Worm (Caenorhabditis elegans) whole organism, young adult: ENCODE measurements around the gene Y73B6BL.12.

Experiments used
- B0019.2 ChIP-seq: fragments of 200-800 bp; sonication (Bioruptor generic); conservative IDR thresholded peaks from 2 replicates; pipeline ENCODE4 v1.3.6; 2022; ENCODE audit warnings: missing genetic modification reagents, missing genetic modification characterization, missing compliant biosample characterization
- F33H1.4 ChIP-seq: fragments of 200-800 bp; sonication (Bioruptor generic); IDR thresholded peaks from 2 replicates; pipeline ENCODE4 v1.3.6; 2022; ENCODE audit warnings: missing genetic modification reagents, missing genetic modification characterization, missing compliant biosample characterization
- F39B2.1 ChIP-seq: fragments of 200-800 bp; sonication (Bioruptor generic); IDR thresholded peaks from 2 replicates; pipeline ENCODE4 v1.3.6; 2022; ENCODE audit warnings: missing genetic modification reagents, missing genetic modification characterization, missing compliant biosample characterization
- F49E8.2 ChIP-seq: sonication (generic microtip); optimal IDR thresholded peaks from 3 replicates; lab custom pipeline; 2017; ENCODE audit warnings: missing genetic modification characterization, mild to moderate bottlenecking, missing compliant biosample characterization, antibody characterized with exemption, moderate library complexity; ENCODE audit not compliant: insufficient read depth
- F57C9.4 ChIP-seq: sonication (generic microtip); optimal IDR thresholded peaks from 2 replicates; lab custom pipeline; 2017; ENCODE audit warnings: mild to moderate bottlenecking, missing genetic modification characterization, missing compliant biosample characterization
- Y53G8AR.9 ChIP-seq: fragments of 200-800 bp; sonication (Bioruptor generic); conservative IDR thresholded peaks from 2 replicates; pipeline ENCODE4 v1.3.6; 2022; ENCODE audit warnings: missing genetic modification reagents, missing genetic modification characterization, missing compliant biosample characterization
- Y67H2A.10 ChIP-seq: fragments of 200-800 bp; sonication (Bioruptor generic); conservative IDR thresholded peaks from 2 replicates; pipeline ENCODE4 v1.3.6; 2022; ENCODE audit warnings: missing genetic modification reagents, missing genetic modification characterization, missing compliant biosample characterization
- atf-7 ChIP-seq: sonication (generic microtip); optimal IDR thresholded peaks from 2 replicates; lab custom pipeline; 2017; ENCODE audit warnings: mild to moderate bottlenecking, missing genetic modification characterization, missing compliant biosample characterization
- attf-5 ChIP-seq: fragments of 200-800 bp; sonication (Bioruptor generic); optimal IDR thresholded peaks from 2 replicates; lab custom pipeline; 2018; ENCODE audit warnings: mild to moderate bottlenecking, missing genetic modification characterization, missing compliant biosample characterization
- bed-2 ChIP-seq: fragments of 200-800 bp; sonication (Bioruptor generic); IDR thresholded peaks from 2 replicates; pipeline ENCODE4 v1.3.6; 2022; ENCODE audit warnings: missing genetic modification reagents, missing genetic modification characterization, missing compliant biosample characterization
- cebp-1 ChIP-seq, 2 experiments: fragments of 200-800 bp in 1 of 2; sonication (Bioruptor generic) in 1 of 2; sonication (generic microtip) in 1 of 2; IDR thresholded peaks in 1 of 2; optimal IDR thresholded peaks in 1 of 2; 2 replicates each; pipeline versions ENCODE4 v1.3.6 to Lab custom; 2017 to 2022; ENCODE audit warnings: missing compliant biosample characterization in 2 of 2, missing genetic modification characterization in 2 of 2, mild to moderate bottlenecking in 1 of 2, missing genetic modification reagents in 1 of 2, moderate library complexity in 1 of 2
- ceh-100 ChIP-seq: fragments of 200-800 bp; sonication (Bioruptor generic); IDR thresholded peaks from 2 replicates; pipeline ENCODE4 v1.3.6; 2022; ENCODE audit warnings: missing genetic modification reagents, missing genetic modification characterization, missing compliant biosample characterization
- ceh-27 ChIP-seq: fragments of 200-800 bp; sonication (Bioruptor generic); optimal IDR thresholded peaks from 2 replicates; lab custom pipeline; 2018; ENCODE audit warnings: mild to moderate bottlenecking, missing genetic modification characterization, moderate library complexity, missing compliant biosample characterization
- ceh-40 ChIP-seq: fragments of 200-800 bp; sonication (Bioruptor generic); IDR thresholded peaks from 2 replicates; pipeline ENCODE4 v1.3.6; 2022; ENCODE audit warnings: missing genetic modification characterization, missing compliant biosample characterization
- ceh-91 ChIP-seq: fragments of 200-800 bp; sonication (Bioruptor generic); IDR thresholded peaks from 2 replicates; pipeline ENCODE4 v1.3.6; 2022; ENCODE audit warnings: missing genetic modification reagents, missing genetic modification characterization, missing compliant biosample characterization
- die-1 ChIP-seq: sonication (generic microtip); optimal IDR thresholded peaks from 2 replicates; lab custom pipeline; 2016; ENCODE audit warnings: missing genotype, mild to moderate bottlenecking, missing genetic modification characterization, missing compliant biosample characterization
- hsf-1 ChIP-seq: fragments of 200-800 bp; sonication (Bioruptor generic); IDR thresholded peaks from 2 replicates; pipeline ENCODE4 v1.3.6; 2022; ENCODE audit warnings: missing genetic modification reagents, missing genetic modification characterization, missing compliant biosample characterization
- lin-40 ChIP-seq: sonication (generic microtip); optimal IDR thresholded peaks from 2 replicates; lab custom pipeline; 2016; ENCODE audit warnings: missing genetic modification characterization, mild to moderate bottlenecking, missing compliant biosample characterization, missing genotype, missing genetic modification reagents
- lir-1 ChIP-seq: fragments of 200-800 bp; sonication (Bioruptor generic); conservative IDR thresholded peaks from 2 replicates; pipeline ENCODE4 v1.3.6; 2022; ENCODE audit warnings: missing genetic modification reagents, missing genetic modification characterization, missing compliant biosample characterization
- lsl-1 ChIP-seq: fragments of 200-800 bp; sonication (Bioruptor generic); optimal IDR thresholded peaks from 2 replicates; lab custom pipeline; 2018; ENCODE audit warnings: mild to moderate bottlenecking, missing genetic modification characterization, moderate library complexity, missing compliant biosample characterization
- lsy-27 ChIP-seq: sonication (generic microtip); optimal IDR thresholded peaks from 2 replicates; lab custom pipeline; 2017; ENCODE audit warnings: missing genetic modification characterization, mild to moderate bottlenecking, missing compliant biosample characterization, antibody characterized with exemption, missing genotype, borderline replicate concordance; ENCODE audit not compliant: insufficient read depth
- madf-10 ChIP-seq: sonication (generic microtip); optimal IDR thresholded peaks from 2 replicates; lab custom pipeline; 2016; ENCODE audit warnings: mild to moderate bottlenecking, missing genetic modification characterization, missing compliant biosample characterization
- nhr-27 ChIP-seq: fragments of 200-800 bp; sonication (Bioruptor generic); optimal IDR thresholded peaks from 2 replicates; lab custom pipeline; 2018; ENCODE audit warnings: mild to moderate bottlenecking, missing genetic modification characterization, moderate library complexity, missing compliant biosample characterization
- nhr-80 ChIP-seq: sonication (generic microtip); optimal IDR thresholded peaks from 2 replicates; lab custom pipeline; 2016; ENCODE audit warnings: missing genetic modification characterization, missing compliant biosample characterization
- nhr-90 ChIP-seq: sonication (generic microtip); optimal IDR thresholded peaks from 2 replicates; lab custom pipeline; 2016; ENCODE audit warnings: missing genotype, mild to moderate bottlenecking, missing genetic modification characterization, missing compliant biosample characterization
- repo-1 ChIP-seq: sonication (generic microtip); optimal IDR thresholded peaks from 2 replicates; lab custom pipeline; 2017; ENCODE audit warnings: mild to moderate bottlenecking, missing genetic modification characterization, missing compliant biosample characterization
- sea-2 ChIP-seq: fragments of 200-800 bp; sonication (Bioruptor generic); IDR thresholded peaks from 2 replicates; pipeline ENCODE4 v1.3.6; 2022; ENCODE audit warnings: missing genetic modification characterization, missing compliant biosample characterization
- snpc-1.3 ChIP-seq: sonication (generic microtip); optimal IDR thresholded peaks from 2 replicates; lab custom pipeline; 2017; ENCODE audit warnings: missing genetic modification characterization, mild to moderate bottlenecking, missing compliant biosample characterization, antibody characterized with exemption, moderate library complexity, missing genotype, missing genetic modification reagents; ENCODE audit not compliant: insufficient read depth
- snpc-4 ChIP-seq, 5 experiments: fragments of 150-350 bp in 1 of 5; sonication (generic microtip) in 4 of 5; optimal IDR thresholded peaks; 2 replicates each; lab custom pipeline; 2014 to 2018; ENCODE audit warnings: missing genetic modification characterization in 5 of 5, missing biosample characterization in 3 of 5, antibody characterized with exemption in 2 of 5, mild to moderate bottlenecking in 2 of 5, missing compliant biosample characterization in 2 of 5, missing genotype in 2 of 5, moderate library complexity in 2 of 5, missing genetic modification reagents in 1 of 5
- somi-1 ChIP-seq: fragments of 200-800 bp; sonication (Bioruptor generic); optimal IDR thresholded peaks from 2 replicates; lab custom pipeline; 2018; ENCODE audit warnings: mild to moderate bottlenecking, missing genetic modification characterization, missing compliant biosample characterization
- sptf-2 ChIP-seq: fragments of 200-800 bp; sonication (Bioruptor generic); optimal IDR thresholded peaks from 2 replicates; lab custom pipeline; 2018; ENCODE audit warnings: mild to moderate bottlenecking, missing genetic modification characterization, missing compliant biosample characterization
- unc-62 ChIP-seq: fragments of 150-350 bp; optimal IDR thresholded peaks from 2 replicates; lab custom pipeline; 2014; ENCODE audit warnings: missing biosample characterization, missing genetic modification reagents, missing genetic modification characterization
- ztf-25 ChIP-seq: fragments of 200-800 bp; sonication (Bioruptor generic); IDR thresholded peaks from 2 replicates; pipeline ENCODE4 v1.3.6; 2022; ENCODE audit warnings: missing genetic modification reagents, missing genetic modification characterization, missing compliant biosample characterization
- ztf-26 ChIP-seq: sonication (generic microtip); optimal IDR thresholded peaks from 2 replicates; lab custom pipeline; 2017; ENCODE audit warnings: missing genetic modification characterization, missing compliant biosample characterization
- ztf-6 ChIP-seq: fragments of 200-800 bp; sonication (Bioruptor generic); IDR thresholded peaks from 2 replicates; pipeline ENCODE4 v1.3.6; 2022; ENCODE audit warnings: missing genetic modification reagents, missing genetic modification characterization, missing compliant biosample characterization

The Y73B6BL.12 gene

DNA sequence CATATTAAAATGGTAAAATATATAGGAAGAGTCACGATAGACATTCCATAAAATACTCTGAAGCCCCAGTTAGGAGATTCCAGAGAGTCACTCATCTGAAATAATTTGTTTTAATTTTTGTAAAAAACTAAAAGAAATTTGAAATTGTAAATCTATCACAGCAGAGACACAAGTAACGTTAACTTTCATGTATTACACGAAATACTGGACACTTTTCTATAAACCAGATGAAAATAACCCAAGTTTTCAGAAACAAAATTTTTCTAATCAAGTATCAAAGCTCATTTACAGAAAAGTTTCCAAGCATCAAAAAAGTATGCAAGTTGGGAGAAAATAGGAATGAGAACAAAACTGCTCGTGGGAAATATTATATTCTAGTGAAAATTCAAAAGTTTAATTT, 19.0 kb downstream of the Y73B6BL.12 start, which contains the start of gene srv-27:
Gene srv-27, minus strand, starts transcription at position 101 of the 400 bp plus-strand sequence.
- TF ChIP-seq Y67H2A.10 (GFP tag; lab: Robert Waterston, UW), result no peak
- TF ChIP-seq nhr-80, result no peak
- TF ChIP-seq nhr-27, result no peak
- no peak for TF ChIP-seq ceh-27 (GFP tag; lab: Kevin White, UChicago)
- TF ChIP-seq F57C9.4 (tag; lab: Kevin White, UChicago), result no peak
- no peak for TF ChIP-seq hsf-1
- TF ChIP-seq lsl-1 (GFP tag; lab: Kevin White, UChicago), result no peak
- TF ChIP-seq madf-10 (tag; lab: Kevin White, UChicago), result no peak
- TF ChIP-seq repo-1 (tag; lab: Kevin White, UChicago), result no peak
- TF ChIP-seq, all 124 proteins: peak for 0

DNA sequence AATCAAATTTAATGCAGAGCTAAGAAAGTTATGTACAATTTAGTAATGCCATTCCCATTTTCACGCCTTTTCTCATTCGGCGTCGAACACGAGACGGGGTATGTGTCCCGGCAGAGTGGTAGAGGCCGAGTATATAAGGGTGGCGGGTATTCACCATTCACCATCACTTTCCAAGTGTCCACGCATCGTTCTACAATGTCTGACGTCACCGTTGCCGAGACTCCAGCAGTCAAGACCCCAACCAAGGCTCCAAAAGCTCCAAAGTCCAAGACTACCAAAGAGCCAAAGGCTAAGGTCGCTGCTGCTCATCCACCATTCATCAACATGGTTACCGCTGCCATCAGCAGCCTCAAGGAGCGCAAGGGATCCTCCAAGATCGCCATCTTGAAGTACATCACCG, 23.2 kb downstream of the Y73B6BL.12 start, which contains the start of gene hil-2:
Gene hil-2, plus strand, starts transcription at position 160 of the 400 bp plus-strand sequence.
- TF ChIP-seq snpc-4 (GFP tag; optimal IDR thresholded peaks at IDR 0.05; lab: Kevin White, UChicago), result no peak
- TF ChIP-seq snpc-4 (tag; optimal IDR thresholded peaks at IDR 0.05; lab: Kevin White, UChicago), result peak in 2 of 4 experiments; percentile 59 to 60
- no peak for TF ChIP-seq ceh-91
- no peak for TF ChIP-seq ztf-6
- peak; percentile 97 for TF ChIP-seq F39B2.1
- no peak for TF ChIP-seq lir-1 (GFP tag; lab: Robert Waterston, UW)
- TF ChIP-seq lin-40, result no peak

DNA sequence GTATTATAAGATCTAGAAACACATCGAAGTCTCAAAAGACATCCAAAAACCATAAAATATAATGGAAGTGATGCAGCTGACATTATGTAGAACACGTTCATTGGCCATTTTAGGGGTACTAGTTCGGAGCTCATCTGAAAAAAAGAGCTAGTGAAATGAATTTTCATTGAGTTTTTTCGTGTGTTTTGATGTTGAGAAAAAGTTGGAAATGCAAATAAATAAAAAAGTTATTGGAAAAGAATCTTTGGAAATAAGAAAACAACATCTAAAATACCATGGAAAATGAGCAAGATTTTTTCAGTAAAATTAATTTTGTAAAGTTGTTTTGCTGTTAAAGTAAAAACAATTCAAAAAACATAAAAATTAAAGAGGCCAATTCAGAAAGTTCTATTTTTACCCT, 26.5 kb downstream of the Y73B6BL.12 start, which contains the start of gene srv-24:
Gene srv-24, minus strand, starts transcription at position 101 of the 400 bp plus-strand sequence.
- no peak for TF ChIP-seq somi-1
- no peak for TF ChIP-seq snpc-4 (GFP tag; optimal IDR thresholded peaks at IDR 0.05; lab: Kevin White, UChicago)
- TF ChIP-seq snpc-4 (tag; optimal IDR thresholded peaks at IDR 0.05; lab: Kevin White, UChicago), result no peak
- TF ChIP-seq F39B2.1, result no peak
- no peak for TF ChIP-seq ceh-100 (GFP tag; lab: Robert Waterston, UW)
- TF ChIP-seq ztf-26 (tag; lab: Kevin White, UChicago), result no peak
- TF ChIP-seq F49E8.2 (tag; lab: Kevin White, UChicago), result no peak
- TF ChIP-seq F33H1.4 (GFP tag; lab: Robert Waterston, UW), result no peak
- no peak for TF ChIP-seq atf-7 (tag; lab: Kevin White, UChicago)
- no peak for TF ChIP-seq die-1 (tag; lab: Kevin White, UChicago)
- TF ChIP-seq ztf-25 (GFP tag; lab: Robert Waterston, UW), result no peak
- TF ChIP-seq sea-2 (GFP tag; lab: Robert Waterston, UW), result no peak
- no peak for TF ChIP-seq attf-5 (GFP tag; lab: Kevin White, UChicago)
- TF ChIP-seq cebp-1 (GFP tag; IDR thresholded peaks at IDR 0.05; lab: Robert Waterston, UW), result no peak
- TF ChIP-seq cebp-1 (tag; optimal IDR thresholded peaks at IDR 0.05; lab: Kevin White, UChicago), result no peak
- TF ChIP-seq lsy-27 (tag; lab: Kevin White, UChicago), result no peak
- TF ChIP-seq B0019.2 (GFP tag; lab: Robert Waterston, UW), result no peak
- no peak for TF ChIP-seq Y53G8AR.9 (GFP tag; lab: Robert Waterston, UW)
- no peak for TF ChIP-seq sptf-2 (GFP tag; lab: Kevin White, UChicago)

DNA sequence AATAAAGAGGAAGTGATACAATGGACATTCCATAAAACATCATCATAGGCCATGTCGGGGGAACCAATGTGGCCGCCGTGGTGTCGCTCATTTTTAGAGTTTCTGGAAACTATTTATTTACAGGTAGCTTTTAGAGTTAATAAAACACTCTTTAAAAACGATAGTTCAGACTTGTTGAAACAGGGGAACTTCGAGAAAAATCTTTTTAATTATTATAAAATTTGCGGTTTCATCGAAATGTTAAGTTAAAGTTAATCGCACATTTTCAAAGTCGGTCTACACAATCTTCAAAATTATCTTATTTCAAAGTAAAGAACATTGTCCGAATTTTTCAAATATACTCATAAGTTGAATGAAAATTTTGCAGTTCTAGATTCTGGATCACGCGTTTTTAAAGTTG, 33.0 kb downstream of the Y73B6BL.12 start, which contains the start of gene ops-1:
Gene ops-1, minus strand, starts transcription at position 101 of the 400 bp plus-strand sequence.
- no peak for TF ChIP-seq F33H1.4 (GFP tag; lab: Robert Waterston, UW)

DNA sequence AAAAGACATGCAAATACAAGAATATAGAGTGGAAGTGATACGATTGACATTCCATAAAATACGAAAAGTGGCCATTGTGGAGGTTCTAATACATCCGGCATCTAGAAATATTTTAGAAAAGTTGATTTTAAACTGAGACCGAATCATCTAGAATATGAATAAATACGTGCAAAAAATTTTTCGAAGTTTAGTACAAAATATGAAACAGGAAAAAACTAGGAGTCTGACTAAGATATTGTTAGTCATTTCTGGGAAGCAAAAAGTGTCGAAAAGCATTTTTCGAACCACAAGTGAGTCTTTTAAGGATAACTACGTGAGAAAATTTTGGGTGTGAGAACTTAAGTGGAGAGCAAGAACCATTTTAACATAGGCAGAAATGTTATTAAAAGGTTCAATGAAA, 35.1 kb downstream of the Y73B6BL.12 start, which contains the start of gene srv-32:
Gene srv-32, minus strand, starts transcription at position 101 of the 400 bp plus-strand sequence.
- no peak for TF ChIP-seq snpc-1.3 (tag; lab: Kevin White, UChicago)
- TF ChIP-seq ceh-91, result no peak
- no peak for TF ChIP-seq bed-2 (GFP tag; lab: Robert Waterston, UW)
- TF ChIP-seq Y67H2A.10 (GFP tag; lab: Robert Waterston, UW), result no peak
- TF ChIP-seq unc-62 (GFP tag; lab: Kevin White, UChicago), result no peak
- TF ChIP-seq ceh-40 (GFP tag; lab: Robert Waterston, UW), result no peak
- no peak for TF ChIP-seq nhr-90
